Worm (Caenorhabditis elegans) whole organism, L4/young adult: ENCODE measurements around the gene C27D8.3.

Source experiments
- W03F9.2 ChIP-seq: fragments of 150-350 bp; optimal IDR thresholded peaks from 2 replicates; lab custom pipeline; 2014; ENCODE audit warnings: missing biosample characterization, missing genetic modification characterization
- him-1 ChIP-seq: sonication (generic microtip); optimal IDR thresholded peaks from 2 replicates; lab custom pipeline; 2016; ENCODE audit warnings: missing genotype, missing genetic modification reagents, missing genetic modification characterization, missing compliant biosample characterization

DNA sequence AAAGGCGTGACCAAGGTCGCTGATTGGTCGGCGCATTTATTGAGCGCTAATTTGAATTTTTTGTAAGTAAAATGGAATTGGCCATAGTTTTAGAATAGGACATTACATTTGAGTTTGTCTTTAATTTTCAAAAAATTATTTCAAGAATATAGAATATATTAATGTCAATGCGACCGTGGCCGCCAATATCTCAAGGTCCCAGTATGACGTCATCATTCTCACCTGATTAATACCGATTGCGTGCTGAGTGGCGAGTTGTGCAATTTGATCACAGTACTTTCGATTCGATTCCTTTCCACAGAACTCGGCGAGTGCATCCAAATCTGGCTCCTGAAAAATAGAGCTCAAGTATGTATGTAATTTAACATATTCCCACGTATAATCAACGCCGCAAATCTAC, 44.1 kb upstream of the C27D8.3 start:
- TF ChIP-seq him-1 (tag; lab: Kevin White, UChicago), result no peak
- no peak for TF ChIP-seq W03F9.2 (tag; lab: Kevin White, UChicago)
